Worm (Caenorhabditis elegans) whole organism, young adult: Measurements from ENCODE around the gene ccdc-149.

Source experiments
- B0035.1 ChIP-seq: sonication (generic microtip); optimal IDR thresholded peaks from 2 replicates; lab custom pipeline; 2016; ENCODE audit warnings: missing genetic modification characterization, mild to moderate bottlenecking, missing compliant biosample characterization, missing genotype, missing genetic modification reagents
- B0336.3 ChIP-seq: fragments of 200-800 bp; sonication (Bioruptor generic); IDR thresholded peaks from 2 replicates; pipeline ENCODE4 v1.3.6; 2022; ENCODE audit warnings: missing genetic modification characterization, missing compliant biosample characterization
- C06A6.2 ChIP-seq: fragments of 200-800 bp; sonication (Bioruptor generic); conservative IDR thresholded peaks from 2 replicates; pipeline ENCODE4 v1.3.6; 2022; ENCODE audit warnings: missing genetic modification characterization, missing compliant biosample characterization
- F22D6.2 ChIP-seq: sonication (generic microtip); optimal IDR thresholded peaks from 2 replicates; lab custom pipeline; 2016; ENCODE audit warnings: mild to moderate bottlenecking, missing genetic modification characterization, missing compliant biosample characterization
- F23B12.7 ChIP-seq: sonication (generic microtip); optimal IDR thresholded peaks from 2 replicates; lab custom pipeline; 2017; ENCODE audit warnings: missing genetic modification characterization, mild to moderate bottlenecking, missing compliant biosample characterization, antibody characterized with exemption, moderate library complexity; ENCODE audit not compliant: insufficient read depth
- F33H1.4 ChIP-seq: fragments of 200-800 bp; sonication (Bioruptor generic); IDR thresholded peaks from 2 replicates; pipeline ENCODE4 v1.3.6; 2022; ENCODE audit warnings: missing genetic modification reagents, missing genetic modification characterization, missing compliant biosample characterization
- F37B4.10 ChIP-seq: fragments of 200-800 bp; sonication (Bioruptor generic); IDR thresholded peaks from 2 replicates; pipeline ENCODE4 v1.3.6; 2022; ENCODE audit warnings: missing genetic modification characterization, missing compliant biosample characterization
- F52B5.7 ChIP-seq: sonication (generic microtip); optimal IDR thresholded peaks from 2 replicates; lab custom pipeline; 2016; ENCODE audit warnings: mild to moderate bottlenecking, missing genetic modification characterization, missing compliant biosample characterization
- F55B11.4 ChIP-seq: sonication (generic microtip); optimal IDR thresholded peaks from 2 replicates; lab custom pipeline; 2016; ENCODE audit warnings: missing compliant biosample characterization, missing genetic modification characterization, borderline replicate concordance; ENCODE audit not compliant: insufficient read depth
- K12H6.12 ChIP-seq: fragments of 200-800 bp; sonication (Bioruptor generic); optimal IDR thresholded peaks from 2 replicates; lab custom pipeline; 2018; ENCODE audit warnings: mild to moderate bottlenecking, missing genetic modification characterization, missing compliant biosample characterization
- T26A5.8 ChIP-seq: sonication (generic microtip); optimal IDR thresholded peaks from 2 replicates; lab custom pipeline; 2016; ENCODE audit warnings: missing genetic modification characterization, missing compliant biosample characterization
- Y56A3A.18 ChIP-seq: fragments of 200-800 bp; sonication (Bioruptor generic); IDR thresholded peaks from 2 replicates; pipeline ENCODE4 v1.3.6; 2022; ENCODE audit warnings: missing genetic modification reagents, missing genetic modification characterization, missing compliant biosample characterization
- Y67H2A.10 ChIP-seq: fragments of 200-800 bp; sonication (Bioruptor generic); conservative IDR thresholded peaks from 2 replicates; pipeline ENCODE4 v1.3.6; 2022; ENCODE audit warnings: missing genetic modification reagents, missing genetic modification characterization, missing compliant biosample characterization
- Y95B8A.8 ChIP-seq: fragments of 200-800 bp; sonication (Bioruptor generic); IDR thresholded peaks from 2 replicates; pipeline ENCODE4 v1.3.6; 2022; ENCODE audit warnings: missing genetic modification reagents, missing genetic modification characterization, missing compliant biosample characterization
- ama-1 ChIP-seq, 3 experiments: fragments of 150-350 bp in 1 of 3; sonication (generic microtip) in 2 of 3; optimal IDR thresholded peaks; 2 replicates each; lab custom pipeline; 2014 to 2018; ENCODE audit warnings: missing biosample characterization in 2 of 3, missing genetic modification characterization in 2 of 3, missing genetic modification reagents in 2 of 3
- aptf-2 ChIP-seq: fragments of 200-800 bp; sonication (Bioruptor generic); conservative IDR thresholded peaks from 2 replicates; pipeline ENCODE4 v1.3.6; 2022; ENCODE audit warnings: missing genetic modification reagents, missing genetic modification characterization, missing compliant biosample characterization
- aptf-3 ChIP-seq: fragments of 200-800 bp; sonication (Bioruptor generic); IDR thresholded peaks from 2 replicates; pipeline ENCODE4 v1.3.6; 2022; ENCODE audit warnings: missing genetic modification characterization, missing compliant biosample characterization
- athp-1 ChIP-seq: sonication (generic microtip); optimal IDR thresholded peaks from 2 replicates; lab custom pipeline; 2017; ENCODE audit warnings: mild to moderate bottlenecking, missing genetic modification characterization, missing compliant biosample characterization
- ccch-3 ChIP-seq: fragments of 200-800 bp; sonication (Bioruptor generic); optimal IDR thresholded peaks from 2 replicates; lab custom pipeline; 2018; ENCODE audit warnings: mild to moderate bottlenecking, missing genetic modification characterization, missing compliant biosample characterization
- ceh-58 ChIP-seq: fragments of 200-800 bp; sonication (Bioruptor generic); IDR thresholded peaks from 2 replicates; pipeline ENCODE4 v1.3.6; 2022; ENCODE audit warnings: missing genetic modification characterization, missing compliant biosample characterization
- dpl-1 ChIP-seq: fragments of 150-350 bp; optimal IDR thresholded peaks from 2 replicates; lab custom pipeline; 2014; ENCODE audit warnings: missing biosample characterization, missing genetic modification reagents, missing genetic modification characterization
- ekl-4 ChIP-seq: fragments of 200-800 bp; sonication (Bioruptor generic); IDR thresholded peaks from 2 replicates; pipeline ENCODE4 v1.3.6; 2022; ENCODE audit warnings: missing genetic modification reagents, missing genetic modification characterization, missing compliant biosample characterization
- fkh-3 ChIP-seq: sonication (generic microtip); optimal IDR thresholded peaks from 2 replicates; lab custom pipeline; 2016; ENCODE audit warnings: mild to moderate bottlenecking, missing genetic modification characterization, missing compliant biosample characterization
- hmg-1.2 ChIP-seq: fragments of 200-800 bp; sonication (Bioruptor generic); IDR thresholded peaks from 2 replicates; pipeline ENCODE4 v1.3.6; 2022; ENCODE audit warnings: missing genetic modification reagents, missing genetic modification characterization, missing compliant biosample characterization
- hrde-1 ChIP-seq: sonication (generic microtip); optimal IDR thresholded peaks from 2 replicates; lab custom pipeline; 2016; ENCODE audit warnings: missing genetic modification characterization, mild to moderate bottlenecking, missing compliant biosample characterization, moderate library complexity, missing genotype, missing genetic modification reagents, borderline replicate concordance
- lin-26 ChIP-seq: fragments of 200-800 bp; sonication (Bioruptor generic); IDR thresholded peaks from 2 replicates; pipeline ENCODE4 v1.3.6; 2022; ENCODE audit warnings: missing genetic modification reagents, missing genetic modification characterization, missing compliant biosample characterization
- lin-40 ChIP-seq: sonication (generic microtip); optimal IDR thresholded peaks from 2 replicates; lab custom pipeline; 2016; ENCODE audit warnings: missing genetic modification characterization, mild to moderate bottlenecking, missing compliant biosample characterization, missing genotype, missing genetic modification reagents
- madf-10 ChIP-seq: sonication (generic microtip); optimal IDR thresholded peaks from 2 replicates; lab custom pipeline; 2016; ENCODE audit warnings: mild to moderate bottlenecking, missing genetic modification characterization, missing compliant biosample characterization
- madf-3 ChIP-seq: fragments of 200-800 bp; sonication (Bioruptor generic); IDR thresholded peaks from 2 replicates; pipeline ENCODE4 v1.3.6; 2022; ENCODE audit warnings: missing genetic modification reagents, missing genetic modification characterization, missing compliant biosample characterization
- mel-28 ChIP-seq: sonication (generic microtip); optimal IDR thresholded peaks from 2 replicates; lab custom pipeline; 2016; ENCODE audit warnings: borderline replicate concordance, mild to moderate bottlenecking, missing genetic modification characterization, missing compliant biosample characterization
- nfya-1 ChIP-seq: sonication (generic microtip); optimal IDR thresholded peaks from 2 replicates; lab custom pipeline; 2017; ENCODE audit warnings: antibody characterized with exemption, missing compliant biosample characterization, missing genetic modification characterization, borderline replicate concordance; ENCODE audit not compliant: insufficient read depth
- rcor-1 ChIP-seq: fragments of 200-800 bp; sonication (Bioruptor generic); IDR thresholded peaks from 2 replicates; pipeline ENCODE4 v1.3.6; 2022; ENCODE audit warnings: missing genetic modification reagents, missing genetic modification characterization, missing compliant biosample characterization
- repo-1 ChIP-seq: sonication (generic microtip); optimal IDR thresholded peaks from 2 replicates; lab custom pipeline; 2017; ENCODE audit warnings: mild to moderate bottlenecking, missing genetic modification characterization, missing compliant biosample characterization
- rpc-1 ChIP-seq, 2 experiments: fragments of 150-350 bp in 1 of 2; sonication (generic microtip) in 1 of 2; optimal IDR thresholded peaks; 2 replicates each; lab custom pipeline; 2014 to 2018; ENCODE audit warnings: missing biosample characterization in 1 of 2, missing genetic modification characterization in 1 of 2, missing genetic modification reagents in 1 of 2, missing genotype in 1 of 2
- sdz-38 ChIP-seq: sonication (generic microtip); optimal IDR thresholded peaks from 2 replicates; lab custom pipeline; 2016; ENCODE audit warnings: missing genotype, missing genetic modification characterization, missing compliant biosample characterization
- snpc-1.1 ChIP-seq: sonication (generic microtip); optimal IDR thresholded peaks from 2 replicates; lab custom pipeline; 2017; ENCODE audit warnings: missing genetic modification characterization, mild to moderate bottlenecking, missing compliant biosample characterization, antibody characterized with exemption, moderate library complexity, missing genotype, missing genetic modification reagents; ENCODE audit not compliant: insufficient read depth
- ztf-18 ChIP-seq: sonication (generic microtip); optimal IDR thresholded peaks from 2 replicates; lab custom pipeline; 2016; ENCODE audit warnings: missing genotype, mild to moderate bottlenecking, missing genetic modification characterization, missing compliant biosample characterization
- ztf-22 ChIP-seq: fragments of 200-800 bp; sonication (Bioruptor generic); optimal IDR thresholded peaks from 2 replicates; lab custom pipeline; 2018; ENCODE audit warnings: mild to moderate bottlenecking, missing genetic modification characterization, moderate library complexity, missing compliant biosample characterization
- ztf-26 ChIP-seq: sonication (generic microtip); optimal IDR thresholded peaks from 2 replicates; lab custom pipeline; 2017; ENCODE audit warnings: missing genetic modification characterization, missing compliant biosample characterization

Gene ccdc-149

ce11 chrX:11546445-11547275 is 35.4 kb upstream of the ccdc-149 start, which contains the start of gene selt-1.1 (continued):
- TF ChIP-seq lin-26 (GFP tag; lab: Robert Waterston, UW) (peak; percentile 42; the same call in 1 of the 2 replicates), ztf-26 (tag; lab: Kevin White, UChicago) (peak; percentile 42), aptf-2 (GFP tag; lab: Robert Waterston, UW) (no peak), ceh-58 (no peak), hmg-1.2 (peak; percentile 96), mel-28 (tag; lab: Kevin White, UChicago) (no peak)
- TF ChIP-seq, all 124 proteins: peak for 25

- TF ChIP-seq C06A6.2, result no peak
- TF ChIP-seq athp-1, result no peak
- TF ChIP-seq lin-40 (tag; lab: Kevin White, UChicago), result no peak
- no peak for TF ChIP-seq nfya-1
- no peak for TF ChIP-seq ztf-22
- no peak for TF ChIP-seq F33H1.4
- TF ChIP-seq fkh-3 (tag; lab: Kevin White, UChicago), result no peak
Measured at ce11 chrX:11541690-11542089, 30.4 kb upstream of the ccdc-149 start.

ce11 chrX:11537240-11537764 is 26.1 kb upstream of the ccdc-149 start, which contains the start of gene gcp-2.2:
Gene gcp-2.2 (plus strand): TSS chrX:11537714.
- TF ChIP-seq lin-26 (GFP tag; lab: Robert Waterston, UW) (no peak), repo-1 (tag; lab: Kevin White, UChicago) (no peak), hmg-1.2 (no peak), rcor-1 (GFP tag; lab: Robert Waterston, UW) (no peak), T26A5.8 (tag; lab: Kevin White, UChicago) (no peak), madf-3 (GFP tag; lab: Robert Waterston, UW) (no peak), aptf-3 (GFP tag; lab: Robert Waterston, UW) (no peak), ccch-3 (GFP tag; lab: Kevin White, UChicago) (no peak), B0035.1 (tag; lab: Kevin White, UChicago) (no peak), snpc-1.1 (no peak), K12H6.12 (no peak), F23B12.7 (no peak)

ce11 chrX:11536408-11536807 is 25.2 kb upstream of the ccdc-149 start, which contains the start of gene C35C5.9:
Gene C35C5.9 (plus strand): TSS chrX:11536568.
- TF ChIP-seq hrde-1 (tag; lab: Kevin White, UChicago) (no peak), F52B5.7 (tag; lab: Kevin White, UChicago) (no peak), T26A5.8 (tag; lab: Kevin White, UChicago) (no peak), F37B4.10 (GFP tag; lab: Robert Waterston, UW) (no peak), dpl-1 (no peak), B0336.3 (GFP tag; lab: Robert Waterston, UW) (no peak), lin-40 (tag; lab: Kevin White, UChicago) (peak; percentile 3), Y95B8A.8 (GFP tag; lab: Robert Waterston, UW) (0 out of 2 replicates have a peak, but pooled peaks have one; percentile 45)

- TF ChIP-seq F22D6.2, result no peak
- no peak for TF ChIP-seq B0336.3 (GFP tag; lab: Robert Waterston, UW)
- TF ChIP-seq Y56A3A.18, result no peak
- no peak for TF ChIP-seq F55B11.4 (tag; lab: Kevin White, UChicago)
- TF ChIP-seq rpc-1 (optimal IDR thresholded peaks at IDR 0.05; lab: Kevin White, UChicago), result no peak
- no peak for TF ChIP-seq rpc-1 (tag; optimal IDR thresholded peaks at IDR 0.05; lab: Kevin White, UChicago)
- TF ChIP-seq ekl-4 (GFP tag; lab: Robert Waterston, UW), result no peak
- no peak for TF ChIP-seq Y67H2A.10
- TF ChIP-seq ztf-18 (tag; lab: Kevin White, UChicago), result no peak
- no peak for TF ChIP-seq ama-1 (optimal IDR thresholded peaks at IDR 0.05; lab: Kevin White, UChicago)
- no peak for TF ChIP-seq ama-1 (GFP tag; optimal IDR thresholded peaks at IDR 0.05; lab: Kevin White, UChicago)
- no peak for TF ChIP-seq madf-10
- TF ChIP-seq dpl-1, result no peak
- no peak for TF ChIP-seq ceh-58
- no peak for TF ChIP-seq sdz-38 (tag; lab: Kevin White, UChicago)
Measured at ce11 chrX:11534443-11534842, 23.2 kb upstream of the ccdc-149 start.
